Fruit fly (Drosophila melanogaster) whole organism, adult: ENCODE data around the gene yellow-b.

Experiments used
- CG11617 ChIP-seq: fragments of 200-800 bp; sonication (Bioruptor generic); optimal IDR thresholded peaks from 2 replicates; lab custom pipeline; 2017; ENCODE audit warnings: mild to moderate bottlenecking, missing biosample characterization, missing genetic modification reagents, missing genetic modification characterization
- CG12768 ChIP-seq: fragments of 200-800 bp; sonication (Bioruptor generic); optimal IDR thresholded peaks from 2 replicates; lab custom pipeline; 2017; ENCODE audit warnings: missing biosample characterization, missing genetic modification characterization, mild to moderate bottlenecking, moderate library complexity, missing genetic modification reagents
- CG14711 ChIP-seq: fragments of 200-800 bp; sonication (Bioruptor generic); optimal IDR thresholded peaks from 2 replicates; lab custom pipeline; 2018; ENCODE audit warnings: missing biosample characterization, mild to moderate bottlenecking, missing genetic modification characterization, moderate library complexity
- CG1620 ChIP-seq: fragments of 200-800 bp; sonication (Bioruptor generic); optimal IDR thresholded peaks from 2 replicates; lab custom pipeline; 2016; ENCODE audit warnings: missing biosample characterization, missing genetic modification characterization
- CG33017 ChIP-seq: fragments of 200-800 bp; sonication (Bioruptor generic); optimal IDR thresholded peaks from 2 replicates; lab custom pipeline; 2018; ENCODE audit warnings: missing biosample characterization, mild to moderate bottlenecking, missing genetic modification characterization, moderate library complexity
- CG5204 ChIP-seq: fragments of 200-800 bp; sonication (Bioruptor generic); optimal IDR thresholded peaks from 2 replicates; lab custom pipeline; 2016; ENCODE audit warnings: missing biosample characterization, missing genetic modification characterization
- CG7045 ChIP-seq: fragments of 200-800 bp; sonication (Bioruptor generic); optimal IDR thresholded peaks from 2 replicates; lab custom pipeline; 2017; ENCODE audit warnings: missing biosample characterization, mild to moderate bottlenecking, missing genetic modification characterization
- CG7101 ChIP-seq: fragments of 200-800 bp; sonication (Bioruptor generic); optimal IDR thresholded peaks from 2 replicates; lab custom pipeline; 2018; ENCODE audit warnings: missing biosample characterization, mild to moderate bottlenecking, missing genetic modification characterization, moderate library complexity
- Clk ChIP-seq: fragments of 200-800 bp; sonication (Bioruptor generic); optimal IDR thresholded peaks from 2 replicates; lab custom pipeline; 2017; ENCODE audit warnings: missing biosample characterization, missing genetic modification characterization
- Crg-1 ChIP-seq: fragments of 200-800 bp; sonication (Bioruptor generic); optimal IDR thresholded peaks from 2 replicates; lab custom pipeline; 2016; ENCODE audit warnings: missing biosample characterization, missing genetic modification characterization
- Hr96 ChIP-seq: fragments of 200-800 bp; sonication (Bioruptor generic); optimal IDR thresholded peaks from 2 replicates; lab custom pipeline; 2016; ENCODE audit warnings: missing biosample characterization, missing genetic modification characterization
- Mnt ChIP-seq: fragments of 200-800 bp; sonication (Bioruptor generic); optimal IDR thresholded peaks from 2 replicates; lab custom pipeline; 2016; ENCODE audit warnings: missing biosample characterization, mild to moderate bottlenecking, missing genetic modification characterization
- bab1 ChIP-seq: fragments of 200-800 bp; sonication (Bioruptor generic); optimal IDR thresholded peaks from 3 replicates; lab custom pipeline; 2019; ENCODE audit warnings: missing biosample characterization, mild to moderate bottlenecking, missing genetic modification characterization, moderate library complexity
- cic ChIP-seq: fragments of 200-800 bp; sonication (Bioruptor generic); optimal IDR thresholded peaks from 2 replicates; lab custom pipeline; 2017; ENCODE audit warnings: missing biosample characterization, mild to moderate bottlenecking, missing genetic modification characterization, moderate library complexity
- cnc ChIP-seq, 2 experiments: fragments of >200 bp; optimal IDR thresholded peaks; 2 replicates each; lab custom pipeline; 2017
- kay ChIP-seq: fragments of 200-800 bp; sonication (Bioruptor generic); peaks from one replicate; lab custom pipeline; 2016; ENCODE audit warnings: missing biosample characterization, missing genetic modification characterization, borderline replicate concordance
- ovo ChIP-seq: fragments of 200-800 bp; sonication (Bioruptor generic); optimal IDR thresholded peaks from 2 replicates; lab custom pipeline; 2016; ENCODE audit warnings: missing biosample characterization, missing genetic modification characterization
- pad ChIP-seq: fragments of 200-800 bp; sonication (Bioruptor generic); optimal IDR thresholded peaks from 3 replicates; lab custom pipeline; 2017; ENCODE audit warnings: missing biosample characterization, missing genetic modification characterization, mild to moderate bottlenecking, moderate library complexity, missing genetic modification reagents
- tj ChIP-seq: fragments of 200-800 bp; sonication (Bioruptor generic); optimal IDR thresholded peaks from 3 replicates; lab custom pipeline; 2017; ENCODE audit warnings: missing biosample characterization, mild to moderate bottlenecking, missing genetic modification characterization, moderate library complexity
- toe ChIP-seq: fragments of 200-800 bp; sonication (Bioruptor generic); optimal IDR thresholded peaks from 2 replicates; lab custom pipeline; 2016; ENCODE audit warnings: missing biosample characterization, missing genetic modification characterization

yellow-b gene

dm6 chr2L:16719643-16720515, 34.3 kb upstream of the yellow-b start, which contains the start of gene Cyt-c-p:
Cyt-c-p (plus strand) TSS chr2L:16719932.
- TF ChIP-seq CG1620 (GFP tag; lab: Kevin White, UChicago) = peak; percentile 47
- peak; percentile 18 for TF ChIP-seq ovo (GFP tag; lab: Kevin White, UChicago)
- TF ChIP-seq Crg-1 (GFP tag; lab: Kevin White, UChicago) = peak; percentile 6
- TF ChIP-seq CG12768 = no peak
- no peak for TF ChIP-seq toe (GFP tag; lab: Kevin White, UChicago)
- TF ChIP-seq Mnt (GFP tag; lab: Kevin White, UChicago) = peak; percentile 43
- peak; percentile 86 for TF ChIP-seq pad (GFP tag; lab: Kevin White, UChicago)
- peak; percentile 54 for TF ChIP-seq CG7101 (tag; lab: Kevin White, UChicago)
- TF ChIP-seq Clk (GFP tag; lab: Kevin White, UChicago) = no peak
- no peak for TF ChIP-seq CG7045 (GFP tag; lab: Kevin White, UChicago)
- no peak for TF ChIP-seq CG5204 (GFP tag; lab: Kevin White, UChicago)
- peak; percentile 58 for TF ChIP-seq CG11617
- peak; percentile 0 for TF ChIP-seq CG14711 (tag; lab: Kevin White, UChicago)
- peak; percentile 25 for TF ChIP-seq Hr96 (GFP tag; lab: Kevin White, UChicago)
- TF ChIP-seq cnc (optimal IDR thresholded peaks at IDR 0.05; lab: Kevin White, UChicago) = no peak
- peak; percentile 69 for TF ChIP-seq bab1
- TF ChIP-seq CG33017 (tag; lab: Kevin White, UChicago) = peak; percentile 27
- peak; percentile 69 for TF ChIP-seq kay
- peak; percentile 73 for TF ChIP-seq cic (GFP tag; lab: Kevin White, UChicago)
- peak; percentile 52 for TF ChIP-seq tj

dm6 chr2L:16720707-16721700, 33.1 kb upstream of the yellow-b start:
- TF ChIP-seq CG11617 (peak; percentile 96), Crg-1 (GFP tag; lab: Kevin White, UChicago) (peak; percentile 84), Hr96 (GFP tag; lab: Kevin White, UChicago) (peak; percentile 88), Clk (GFP tag; lab: Kevin White, UChicago) (peak; percentile 86), CG33017 (tag; lab: Kevin White, UChicago) (peak; percentile 94), CG7045 (GFP tag; lab: Kevin White, UChicago) (peak; percentile 97), CG7101 (tag; lab: Kevin White, UChicago) (peak; percentile 93), cnc (optimal IDR thresholded peaks at IDR 0.05; lab: Kevin White, UChicago) (no peak), CG14711 (tag; lab: Kevin White, UChicago) (peak; percentile 95), cic (GFP tag; lab: Kevin White, UChicago) (peak; percentile 75), CG1620 (GFP tag; lab: Kevin White, UChicago) (peak; percentile 94), Mnt (GFP tag; lab: Kevin White, UChicago) (peak; percentile 86), ovo (GFP tag; lab: Kevin White, UChicago) (peak; percentile 91), CG12768 (peak; percentile 93), CG5204 (GFP tag; lab: Kevin White, UChicago) (peak; percentile 97), toe (GFP tag; lab: Kevin White, UChicago) (peak; percentile 95), tj (peak; percentile 81), pad (GFP tag; lab: Kevin White, UChicago) (peak; percentile 85), bab1 (peak; percentile 98), kay (peak; percentile 99)

dm6 chr2L:16722596-16722995, 31.5 kb upstream of the yellow-b start:
- TF ChIP-seq kay (peak; percentile 79), cic (GFP tag; lab: Kevin White, UChicago) (no peak)

dm6 chr2L:16727578-16728023, 26.5 kb upstream of the yellow-b start, which contains the start of gene VhaSFD:
VhaSFD (minus strand) TSS chr2L:16727826.
- TF ChIP-seq Crg-1 (GFP tag; lab: Kevin White, UChicago) (no peak), CG12768 (peak; percentile 73), pad (GFP tag; lab: Kevin White, UChicago) (peak; percentile 14), Clk (GFP tag; lab: Kevin White, UChicago) (no peak), bab1 (peak; percentile 53), CG11617 (no peak), CG33017 (tag; lab: Kevin White, UChicago) (peak; percentile 40), cic (GFP tag; lab: Kevin White, UChicago) (peak; percentile 48), CG7101 (tag; lab: Kevin White, UChicago) (peak; percentile 50), cnc (optimal IDR thresholded peaks at IDR 0.05; lab: Kevin White, UChicago) (no peak), CG14711 (tag; lab: Kevin White, UChicago) (no peak), CG5204 (GFP tag; lab: Kevin White, UChicago) (no peak), ovo (GFP tag; lab: Kevin White, UChicago) (no peak), Mnt (GFP tag; lab: Kevin White, UChicago) (peak; percentile 75), tj (peak; percentile 69), toe (GFP tag; lab: Kevin White, UChicago) (no peak), kay (no peak), CG1620 (GFP tag; lab: Kevin White, UChicago) (peak; percentile 9), Hr96 (GFP tag; lab: Kevin White, UChicago) (no peak), CG7045 (GFP tag; lab: Kevin White, UChicago) (no peak)
